Fruit fly (Drosophila melanogaster): ENCODE results near the gene Las.
A peak's percentile ranks its signal among the peaks of the same experiment; 100 is the strongest.

Gene Las

DNA sequence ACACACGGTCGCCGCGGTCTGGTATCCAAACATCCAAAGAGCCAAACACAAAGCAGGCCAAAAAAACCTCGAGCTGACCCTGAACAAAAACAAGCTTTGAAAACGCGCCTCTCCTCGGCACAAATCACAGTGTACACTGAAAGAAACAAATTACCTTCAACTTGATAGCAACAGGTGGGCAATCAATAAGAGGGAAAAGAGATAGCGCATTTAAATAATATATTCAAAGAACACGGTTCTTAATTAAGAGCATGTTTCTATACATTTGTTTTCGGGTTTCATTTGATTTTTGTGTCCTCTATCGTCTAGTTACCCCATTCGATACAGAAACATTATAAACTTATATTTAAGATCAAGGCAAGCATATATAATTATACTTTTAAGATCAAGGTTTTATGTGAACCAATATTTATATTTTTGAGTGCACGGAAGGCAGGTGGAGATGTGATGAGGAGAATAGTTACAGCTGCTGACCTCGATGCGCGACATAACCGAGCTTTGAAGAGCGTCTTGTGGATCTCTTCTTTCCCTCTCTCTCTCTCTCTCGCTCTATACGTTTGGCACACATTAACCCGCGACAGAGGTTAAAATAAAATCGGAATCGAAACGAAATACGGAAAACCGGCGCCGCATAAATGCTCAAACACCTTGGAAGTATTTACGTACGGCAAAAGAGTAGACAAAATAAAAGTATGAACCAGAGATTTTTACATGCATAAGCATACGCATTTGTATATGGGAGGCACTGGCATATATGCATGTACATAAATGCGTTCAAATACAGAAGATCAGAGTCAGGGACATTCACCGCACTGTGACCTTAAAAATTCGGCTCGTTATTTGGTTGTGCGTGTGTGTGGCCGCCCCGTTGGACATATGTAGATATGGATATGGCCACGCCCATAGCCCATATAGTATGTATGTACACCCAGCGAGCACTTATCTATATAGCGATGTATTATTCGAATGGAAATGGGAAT, 33.6 kb downstream of the Las start (continued):
- peak; percentile 83 for TF ChIP-seq CG14710 (tag; optimal IDR thresholded peaks at IDR 0.05)
- peak; percentile 70; the same call in 2 of the 3 replicates for TF ChIP-seq CG34422 (GFP tag; IDR thresholded peaks at IDR 0.05)
- peak; percentile 80 for TF ChIP-seq tin (GFP tag; optimal IDR thresholded peaks at IDR 0.05)
- TF ChIP-seq Mrtf (GFP tag; IDR thresholded peaks at IDR 0.05): peak; percentile 63; the same call in 1 of the 3 replicates
- TF ChIP-seq fd96Cb (tag; optimal IDR thresholded peaks at IDR 0.05): peak; percentile 82
- TF ChIP-seq Xbp1 (GFP tag; optimal IDR thresholded peaks at IDR 0.05): peak; percentile 85
- peak; percentile 86 for TF ChIP-seq seq (GFP tag; IDR thresholded peaks at IDR 0.05)
- peak; percentile 79 for TF ChIP-seq sug (tag; optimal IDR thresholded peaks at IDR 0.05)
- peak; percentile 89 for TF ChIP-seq unpg (GFP tag; optimal IDR thresholded peaks at IDR 0.05)
- 0 out of 2 replicates have a peak, but pooled peaks have one; percentile 46 for TF ChIP-seq CG10959 (GFP tag; IDR thresholded peaks at IDR 0.05)
- peak; percentile 80 for TF ChIP-seq Awh (GFP tag; IDR thresholded peaks at IDR 0.05)
- TF ChIP-seq ap (GFP tag; IDR thresholded peaks at IDR 0.05): peak; percentile 50
- peak; percentile 88 for TF ChIP-seq lab (GFP tag; optimal IDR thresholded peaks at IDR 0.05)
- TF ChIP-seq jigr1 (GFP tag; IDR thresholded peaks at IDR 0.05): peak; percentile 48; the same call in 1 of the 3 replicates
- TF ChIP-seq Med (GFP tag): peak; percentile 93
- peak; percentile 86 for TF ChIP-seq scrt (GFP tag; optimal IDR thresholded peaks at IDR 0.05)
- TF ChIP-seq hth (optimal IDR thresholded peaks at IDR 0.05): no peak
- peak; percentile 33; the same call in 1 of the 3 replicates for TF ChIP-seq CG2889 (GFP tag; IDR thresholded peaks at IDR 0.05)
- TF ChIP-seq Elba2 (GFP tag; optimal IDR thresholded peaks at IDR 0.05): peak; percentile 5
- peak; percentile 65 for TF ChIP-seq pum (GFP tag; optimal IDR thresholded peaks at IDR 0.05)
- TF ChIP-seq CG17829 (tag; optimal IDR thresholded peaks at IDR 0.05): peak; percentile 81
- TF ChIP-seq abd-A (tag; optimal IDR thresholded peaks at IDR 0.05): peak; percentile 87
- TF ChIP-seq wor (GFP tag; IDR thresholded peaks at IDR 0.05): peak; percentile 40; the same call in 1 of the 2 replicates
- TF ChIP-seq NC2α (GFP tag; optimal IDR thresholded peaks at IDR 0.05): peak; percentile 42
- TF ChIP-seq Poxn (GFP tag; IDR thresholded peaks at IDR 0.05): no peak
- TF ChIP-seq bbx (GFP tag; IDR thresholded peaks at IDR 0.05; ENCODE audit: partially characterized antibody): no peak
- peak; percentile 86 for TF ChIP-seq Hsf (GFP tag; optimal IDR thresholded peaks at IDR 0.05)
- TF ChIP-seq CG17385 (GFP tag; optimal IDR thresholded peaks at IDR 0.05): peak; percentile 86
- peak; percentile 55 for TF ChIP-seq CG1603 (tag; optimal IDR thresholded peaks at IDR 0.05)
- TF ChIP-seq sqz (GFP tag; optimal IDR thresholded peaks at IDR 0.05): peak; percentile 76
- no peak for TF ChIP-seq crol (GFP tag; IDR thresholded peaks at IDR 0.05)
- TF ChIP-seq btn (GFP tag; optimal IDR thresholded peaks at IDR 0.05): peak; percentile 18
- TF ChIP-seq pros (GFP tag; optimal IDR thresholded peaks at IDR 0.05): no peak
- TF ChIP-seq CG34376 (GFP tag; optimal IDR thresholded peaks at IDR 0.05): peak; percentile 71
- TF ChIP-seq Fer1 (GFP tag; optimal IDR thresholded peaks at IDR 0.05): peak; percentile 85
- TF ChIP-seq Ssrp (tag; optimal IDR thresholded peaks at IDR 0.05): peak; percentile 86
- TF ChIP-seq lola (GFP tag; optimal IDR thresholded peaks at IDR 0.05): peak in 1 of 3 experiments; percentile 81
- TF ChIP-seq row (GFP tag; IDR thresholded peaks at IDR 0.05): peak; percentile 82
- TF ChIP-seq mirr (GFP tag; optimal IDR thresholded peaks at IDR 0.05): peak; percentile 80
- peak; percentile 67 for TF ChIP-seq CG4328 (GFP tag; optimal IDR thresholded peaks at IDR 0.05)
- TF ChIP-seq CG8281 (tag; optimal IDR thresholded peaks at IDR 0.05): peak; percentile 70
- TF ChIP-seq CG4282 (GFP tag; optimal IDR thresholded peaks at IDR 0.05): no peak
- no peak for TF ChIP-seq CG11085 (GFP tag; IDR thresholded peaks at IDR 0.05)
- TF ChIP-seq Nf-YB (GFP tag; optimal IDR thresholded peaks at IDR 0.05): peak; percentile 69
- TF ChIP-seq CG2875 (GFP tag; optimal IDR thresholded peaks at IDR 0.05): peak; percentile 80
- TF ChIP-seq ssp (GFP tag; IDR thresholded peaks at IDR 0.05): peak; percentile 63
- no peak for TF ChIP-seq CG42726 (GFP tag; IDR thresholded peaks at IDR 0.05; ENCODE audit: partially characterized antibody)
- peak; percentile 82 for TF ChIP-seq CG9817 (tag; optimal IDR thresholded peaks at IDR 0.05)

Measured in whole organism, embryonic.